Worm (Caenorhabditis elegans) whole organism, L2 larva: Measurements from ENCODE around the gene rig-6.
"Not testable (repeated sequence)": the region's sequence is repeated elsewhere in the genome, so short reads cannot be mapped to it uniquely, and the experiment has no call there.

Experiments
- C34F6.9 ChIP-seq: fragments of 150-350 bp; optimal IDR thresholded peaks from 2 replicates; lab custom pipeline; 2014; ENCODE audit warnings: missing biosample characterization, missing genetic modification characterization
- R02D3.7 ChIP-seq: fragments of 150-350 bp; optimal IDR thresholded peaks from 2 replicates; lab custom pipeline; 2014; ENCODE audit warnings: missing biosample characterization, missing genetic modification characterization
- Y55F3AM.14 ChIP-seq: fragments of 200-800 bp; sonication (Bioruptor generic); optimal IDR thresholded peaks from 2 replicates; lab custom pipeline; 2018; ENCODE audit warnings: mild to moderate bottlenecking, missing genetic modification characterization, missing compliant biosample characterization
- ZK546.5 ChIP-seq: sonication (generic microtip); optimal IDR thresholded peaks from 2 replicates; lab custom pipeline; 2017; ENCODE audit warnings: missing biosample characterization, missing genetic modification characterization
- alr-1 ChIP-seq: fragments of 150-350 bp; optimal IDR thresholded peaks from 2 replicates; lab custom pipeline; 2014; ENCODE audit warnings: missing biosample characterization, missing genetic modification characterization
- ceh-16 ChIP-seq: fragments of 150-350 bp; optimal IDR thresholded peaks from 2 replicates; lab custom pipeline; 2014; ENCODE audit warnings: missing biosample characterization, missing genetic modification characterization
- crh-2 ChIP-seq: sonication (generic microtip); optimal IDR thresholded peaks from 2 replicates; lab custom pipeline; 2017; ENCODE audit warnings: missing biosample characterization, missing genetic modification characterization
- dmd-4 ChIP-seq: sonication (generic microtip); optimal IDR thresholded peaks from 2 replicates; lab custom pipeline; 2017; ENCODE audit warnings: missing biosample characterization, missing genetic modification characterization
- egl-27 ChIP-seq: sonication (generic microtip); optimal IDR thresholded peaks from 3 replicates; lab custom pipeline; 2017; ENCODE audit warnings: missing biosample characterization, missing genetic modification reagents, missing genetic modification characterization
- elt-1 ChIP-seq: fragments of 150-350 bp; optimal IDR thresholded peaks from 2 replicates; lab custom pipeline; 2014; ENCODE audit warnings: missing biosample characterization, missing genetic modification characterization
- elt-3 ChIP-seq: sonication (generic microtip); optimal IDR thresholded peaks from 2 replicates; lab custom pipeline; 2017; ENCODE audit warnings: missing biosample characterization, missing genetic modification characterization
- gmeb-1 ChIP-seq: fragments of 150-350 bp; optimal IDR thresholded peaks from 2 replicates; lab custom pipeline; 2014; ENCODE audit warnings: missing biosample characterization, missing genetic modification characterization
- lin-13 ChIP-seq: fragments of 150-350 bp; optimal IDR thresholded peaks from 2 replicates; lab custom pipeline; 2014; ENCODE audit warnings: missing biosample characterization, missing genetic modification reagents, missing genetic modification characterization
- lin-39 ChIP-seq: fragments of 150-350 bp; optimal IDR thresholded peaks from 2 replicates; lab custom pipeline; 2014; ENCODE audit warnings: missing biosample characterization, missing genetic modification reagents, missing genetic modification characterization
- lsy-2 ChIP-seq, 2 experiments: fragments of 150-350 bp in 1 of 2; sonication (generic microtip) in 1 of 2; optimal IDR thresholded peaks; 2 replicates each; lab custom pipeline; 2014 to 2017; ENCODE audit warnings: missing biosample characterization in 2 of 2, missing genetic modification characterization in 2 of 2
- mab-5 ChIP-seq: fragments of 150-350 bp; optimal IDR thresholded peaks from 2 replicates; lab custom pipeline; 2014; ENCODE audit warnings: missing biosample characterization, missing genetic modification characterization
- mbf-1 ChIP-seq: sonication (generic microtip); optimal IDR thresholded peaks from 2 replicates; lab custom pipeline; 2017; ENCODE audit warnings: missing biosample characterization, missing genetic modification characterization
- mdl-1 ChIP-seq, 2 experiments: fragments of 150-350 bp in 1 of 2; sonication (generic microtip) in 1 of 2; optimal IDR thresholded peaks; 2 replicates each; lab custom pipeline; 2017; ENCODE audit warnings: missing biosample characterization in 2 of 2, missing genetic modification characterization in 2 of 2
- nhr-10 ChIP-seq: sonication (generic microtip); optimal IDR thresholded peaks from 2 replicates; lab custom pipeline; 2017; ENCODE audit warnings: missing biosample characterization, missing genetic modification characterization
- nhr-11 ChIP-seq: fragments of 150-350 bp; optimal IDR thresholded peaks from 2 replicates; lab custom pipeline; 2014; ENCODE audit warnings: missing biosample characterization, missing genetic modification characterization
- nhr-21 ChIP-seq: fragments of 150-350 bp; optimal IDR thresholded peaks from 2 replicates; lab custom pipeline; 2014; ENCODE audit warnings: missing biosample characterization, missing genetic modification characterization
- nhr-23 ChIP-seq: fragments of 150-350 bp; optimal IDR thresholded peaks from 2 replicates; lab custom pipeline; 2014; ENCODE audit warnings: missing biosample characterization, missing genetic modification reagents, missing genetic modification characterization
- nhr-25 ChIP-seq: fragments of 150-350 bp; sonication (generic microtip); optimal IDR thresholded peaks from 3 replicates; lab custom pipeline; 2014; ENCODE audit warnings: missing biosample characterization, missing genetic modification characterization
- nhr-77 ChIP-seq: fragments of 150-350 bp; optimal IDR thresholded peaks from 2 replicates; lab custom pipeline; 2014; ENCODE audit warnings: missing biosample characterization, missing genetic modification characterization
- sem-4 ChIP-seq: fragments of 150-350 bp; optimal IDR thresholded peaks from 2 replicates; lab custom pipeline; 2014; ENCODE audit warnings: missing biosample characterization, missing genetic modification reagents, missing genetic modification characterization
- skn-1 ChIP-seq: sonication (generic microtip); optimal IDR thresholded peaks from 2 replicates; lab custom pipeline; 2017; ENCODE audit warnings: missing biosample characterization, missing genetic modification characterization
- sma-3 ChIP-seq: sonication (generic microtip); optimal IDR thresholded peaks from 2 replicates; lab custom pipeline; 2016; ENCODE audit warnings: missing genetic modification reagents, missing genetic modification characterization, missing compliant biosample characterization
- sma-9 ChIP-seq, 2 experiments: fragments of 150-350 bp in 1 of 2; sonication (generic microtip) in 1 of 2; optimal IDR thresholded peaks; 2 replicates each; lab custom pipeline; 2014 to 2016; ENCODE audit warnings: missing genetic modification characterization in 2 of 2, mild to moderate bottlenecking in 1 of 2, missing biosample characterization in 1 of 2, missing compliant biosample characterization in 1 of 2, missing genetic modification reagents in 1 of 2, moderate library complexity in 1 of 2
- snpc-4 ChIP-seq: fragments of 150-350 bp; optimal IDR thresholded peaks from 2 replicates; lab custom pipeline; 2014; ENCODE audit warnings: missing biosample characterization, missing genetic modification characterization
- unc-39 ChIP-seq: fragments of 150-350 bp; optimal IDR thresholded peaks from 2 replicates; lab custom pipeline; 2014; ENCODE audit warnings: missing biosample characterization, missing genetic modification characterization
- zag-1 ChIP-seq: fragments of 150-350 bp; optimal IDR thresholded peaks from 2 replicates; lab custom pipeline; 2014; ENCODE audit warnings: missing biosample characterization, missing genetic modification characterization
- ztf-1 ChIP-seq: fragments of 200-800 bp; sonication (Bioruptor generic); conservative IDR thresholded peaks from 2 replicates; pipeline ENCODE4 v1.3.6; 2022; ENCODE audit warnings: missing genetic modification characterization, missing compliant biosample characterization

Gene rig-6

ce11 chrII:4851594-4852106 is 39.8 kb upstream of the rig-6 start, which contains the start of gene dnj-9 (continued):
- TF ChIP-seq mdl-1 (tag; optimal IDR thresholded peaks at IDR 0.05; lab: Kevin White, UChicago): peak in 1 of 2 experiments; percentile 62
- TF ChIP-seq nhr-77 (tag; lab: Kevin White, UChicago): peak; percentile 79
- peak; percentile 38 for TF ChIP-seq alr-1 (tag; lab: Kevin White, UChicago)
- peak; percentile 95 to 96 for TF ChIP-seq lsy-2 (tag; optimal IDR thresholded peaks at IDR 0.05; lab: Kevin White, UChicago)
- TF ChIP-seq sma-9 (GFP tag; optimal IDR thresholded peaks at IDR 0.05; lab: Kevin White, UChicago): peak; percentile 98
- no peak for TF ChIP-seq sma-9 (tag; optimal IDR thresholded peaks at IDR 0.05; lab: Kevin White, UChicago)
- no peak for TF ChIP-seq mbf-1
- TF ChIP-seq skn-1 (tag; lab: Kevin White, UChicago): peak; percentile 58
- TF ChIP-seq nhr-21 (tag; lab: Kevin White, UChicago): peak; percentile 93
- peak; percentile 6 for TF ChIP-seq ceh-16 (tag; lab: Kevin White, UChicago)
- TF ChIP-seq lin-39 (tag; lab: Kevin White, UChicago): no peak
- peak; percentile 84 for TF ChIP-seq snpc-4
- peak; percentile 98 for TF ChIP-seq C34F6.9 (tag; lab: Kevin White, UChicago)
- TF ChIP-seq zag-1 (tag; lab: Kevin White, UChicago): peak; percentile 85

ce11 chrII:4849885-4850284 is 38.0 kb upstream of the rig-6 start, which contains the start of gene T23B7.3:
TSS of gene T23B7.3 (plus strand) at chrII:4850185.
- TF ChIP-seq mab-5 (tag; lab: Kevin White, UChicago) (no peak), ZK546.5 (tag; lab: Kevin White, UChicago) (no peak), skn-1 (tag; lab: Kevin White, UChicago) (no peak), alr-1 (tag; lab: Kevin White, UChicago) (no peak), nhr-10 (no peak), sem-4 (tag; lab: Kevin White, UChicago) (no peak), gmeb-1 (tag; lab: Kevin White, UChicago) (no peak), lin-13 (GFP tag; lab: Kevin White, UChicago) (no peak), nhr-25 (tag; lab: Kevin White, UChicago) (no peak), nhr-23 (tag; lab: Kevin White, UChicago) (no peak), snpc-4 (no peak), nhr-21 (tag; lab: Kevin White, UChicago) (no peak), unc-39 (tag; lab: Kevin White, UChicago) (no peak), zag-1 (tag; lab: Kevin White, UChicago) (no peak), egl-27 (tag; lab: Kevin White, UChicago) (no peak), ceh-16 (tag; lab: Kevin White, UChicago) (no peak), nhr-11 (tag; lab: Kevin White, UChicago) (no peak), Y55F3AM.14 (GFP tag; lab: Kevin White, UChicago) (no peak), nhr-77 (tag; lab: Kevin White, UChicago) (no peak), elt-3 (tag; lab: Kevin White, UChicago) (no peak)
- TF ChIP-seq, all 48 proteins: peak for 0

ce11 chrII:4842143-4842658 is 30.3 kb upstream of the rig-6 start, which contains the start of the genes T23B7.2 and nspd-4:
TSS of gene T23B7.2 (minus strand) at chrII:4842243.
TSS of gene nspd-4 (plus strand) at chrII:4842608.
- not testable (repeated sequence) for TF ChIP-seq sma-3; lsy-2 (tag; optimal IDR thresholded peaks at IDR 0.05; lab: Kevin White, UChicago); ceh-16 (tag; lab: Kevin White, UChicago)

ce11 chrII:4837659-4838058 is 25.8 kb upstream of the rig-6 start, which contains the start of gene C33F10.12:
TSS of gene C33F10.12 (minus strand) at chrII:4837759.
- TF ChIP-seq crh-2 (tag; lab: Kevin White, UChicago): no peak
- no peak for TF ChIP-seq nhr-77 (tag; lab: Kevin White, UChicago)
- no peak for TF ChIP-seq nhr-23 (tag; lab: Kevin White, UChicago)
- TF ChIP-seq dmd-4 (tag; lab: Kevin White, UChicago): no peak
- TF ChIP-seq alr-1 (tag; lab: Kevin White, UChicago): no peak
- no peak for TF ChIP-seq R02D3.7
- TF ChIP-seq elt-1 (tag; lab: Kevin White, UChicago): no peak
- TF ChIP-seq lin-13 (GFP tag; lab: Kevin White, UChicago): no peak
- TF ChIP-seq ZK546.5 (tag; lab: Kevin White, UChicago): no peak
- TF ChIP-seq Y55F3AM.14 (GFP tag; lab: Kevin White, UChicago): no peak
- no peak for TF ChIP-seq ztf-1 (GFP tag; lab: Robert Waterston, UW)
- TF ChIP-seq mdl-1 (tag; optimal IDR thresholded peaks at IDR 0.05; lab: Kevin White, UChicago): no peak
- no peak for TF ChIP-seq lsy-2 (tag; optimal IDR thresholded peaks at IDR 0.05; lab: Kevin White, UChicago)
- TF ChIP-seq lin-39 (tag; lab: Kevin White, UChicago): no peak
